Worm (Caenorhabditis elegans) whole organism, midembryonic: Measurements from ENCODE around the gene rpl-7A.

ENCODE experiments used
- T22C8.4 ChIP-seq: fragments of 200-800 bp; sonication (Bioruptor generic); IDR thresholded peaks from 2 replicates; pipeline ENCODE4 v1.3.6; 2022; ENCODE audit warnings: missing genetic modification characterization, missing compliant biosample characterization
- flt-1 ChIP-seq: fragments of 200-800 bp; sonication (Bioruptor generic); IDR thresholded peaks from 2 replicates; pipeline ENCODE4 v1.3.6; 2022; ENCODE audit warnings: missing genetic modification characterization, missing compliant biosample characterization
- klf-2 ChIP-seq: fragments of 200-800 bp; sonication (Bioruptor generic); conservative IDR thresholded peaks from 2 replicates; pipeline ENCODE4 v1.3.6; 2022; ENCODE audit warnings: missing genetic modification reagents, missing genetic modification characterization, missing compliant biosample characterization
- med-1 ChIP-seq: sonication (generic microtip); optimal IDR thresholded peaks from 2 replicates; lab custom pipeline; 2017; ENCODE audit warnings: missing genetic modification characterization, mild to moderate bottlenecking, missing compliant biosample characterization, antibody characterized with exemption, missing genetic modification reagents; ENCODE audit not compliant: insufficient read depth
- ref-1 ChIP-seq: fragments of 200-800 bp; sonication (Bioruptor generic); conservative IDR thresholded peaks from 2 replicates; pipeline ENCODE4 v1.3.6; 2022; ENCODE audit warnings: missing genetic modification reagents, missing genetic modification characterization, missing compliant biosample characterization
- tab-1 ChIP-seq: fragments of 200-800 bp; sonication (Bioruptor generic); IDR thresholded peaks from 2 replicates; pipeline ENCODE4 v1.3.6; 2022; ENCODE audit warnings: missing genetic modification characterization, missing compliant biosample characterization
- ztf-23 ChIP-seq: fragments of 200-800 bp; sonication (Bioruptor generic); IDR thresholded peaks from 2 replicates; pipeline ENCODE4 v1.3.6; 2022; ENCODE audit warnings: missing genetic modification reagents, missing genetic modification characterization, missing compliant biosample characterization
- ztf-29 ChIP-seq: fragments of 200-800 bp; sonication (Bioruptor generic); IDR thresholded peaks from 2 replicates; pipeline ENCODE4 v1.3.6; 2022; ENCODE audit warnings: missing genetic modification reagents, missing genetic modification characterization, missing compliant biosample characterization

ce11 chrIV:4398890-4399289 is 8.5 kb upstream of the rpl-7A start:
- TF ChIP-seq T22C8.4 (no peak), tab-1 (GFP tag; lab: Robert Waterston, UW) (no peak), med-1 (no peak), ztf-29 (GFP tag; lab: Robert Waterston, UW) (no peak), ref-1 (GFP tag; lab: Robert Waterston, UW) (no peak), flt-1 (GFP tag; lab: Robert Waterston, UW) (no peak), klf-2 (GFP tag; lab: Robert Waterston, UW) (no peak), ztf-23 (GFP tag; lab: Robert Waterston, UW) (no peak)
